Fruit fly (Drosophila melanogaster) whole organism, embryonic: Measurements from ENCODE around the gene CG6441.

Source experiments
- Antp ChIP-seq: fragments of 200-800 bp; sonication (Bioruptor generic); optimal IDR thresholded peaks from 3 replicates; lab custom pipeline; 2016; ENCODE audit warnings: missing biosample characterization, missing genetic modification characterization
- Asciz ChIP-seq: fragments of 200-800 bp; sonication (Bioruptor generic); optimal IDR thresholded peaks from 2 replicates; lab custom pipeline; 2017; ENCODE audit warnings: missing biosample characterization, mild to moderate bottlenecking, missing genetic modification characterization, missing genetic modification reagents
- Atf6 ChIP-seq: fragments of 200-800 bp; sonication (Bioruptor generic); IDR thresholded peaks from 2 replicates; pipeline ENCODE4 v1.3.6; 2022; ENCODE audit warnings: missing biosample characterization, missing genetic modification characterization
- B-H1 ChIP-seq: fragments of 200-800 bp; sonication (Bioruptor generic); IDR thresholded peaks from 3 replicates; pipeline ENCODE4 v1.3.6; 2022; ENCODE audit warnings: missing biosample characterization, missing genetic modification characterization
- B-H2 ChIP-seq: fragments of 200-800 bp; sonication (Bioruptor generic); optimal IDR thresholded peaks from 2 replicates; lab custom pipeline; 2018; ENCODE audit warnings: missing biosample characterization, mild to moderate bottlenecking, missing genetic modification characterization
- C15 ChIP-seq: fragments of 200-800 bp; sonication (Bioruptor generic); IDR thresholded peaks from 3 replicates; pipeline ENCODE4 v1.3.6; 2022; ENCODE audit warnings: missing biosample characterization, missing genetic modification characterization
- CG10267 ChIP-seq: fragments of 200-800 bp; sonication (Bioruptor generic); optimal IDR thresholded peaks from 2 replicates; lab custom pipeline; 2018; ENCODE audit warnings: missing biosample characterization, mild to moderate bottlenecking, missing genetic modification characterization, moderate library complexity
- CG10366 ChIP-seq: fragments of 200-800 bp; sonication (Bioruptor generic); IDR thresholded peaks from 2 replicates; pipeline ENCODE4 v1.3.6; 2022; ENCODE audit warnings: missing biosample characterization, missing genetic modification characterization
- CG15514 ChIP-seq: fragments of 200-800 bp; sonication (Bioruptor generic); optimal IDR thresholded peaks from 3 replicates; lab custom pipeline; 2017; ENCODE audit warnings: missing biosample characterization, missing genetic modification characterization, mild to moderate bottlenecking, moderate library complexity, missing genetic modification reagents
- CG15601 ChIP-seq: fragments of 200-800 bp; sonication (Bioruptor generic); optimal IDR thresholded peaks from 3 replicates; lab custom pipeline; 2019; ENCODE audit warnings: missing biosample characterization, mild to moderate bottlenecking, missing genetic modification characterization, moderate library complexity
- CG15696 ChIP-seq: fragments of 200-800 bp; sonication (Bioruptor generic); optimal IDR thresholded peaks from 2 replicates; lab custom pipeline; 2019; ENCODE audit warnings: missing biosample characterization, mild to moderate bottlenecking, missing genetic modification characterization, moderate library complexity
- CG1647 ChIP-seq: fragments of 200-800 bp; sonication (Bioruptor generic); optimal IDR thresholded peaks from 3 replicates; lab custom pipeline; 2016; ENCODE audit warnings: missing biosample characterization, missing genetic modification characterization
- CG17361 ChIP-seq: fragments of 200-800 bp; sonication (Bioruptor generic); IDR thresholded peaks from 3 replicates; pipeline ENCODE4 v1.3.6; 2022; ENCODE audit warnings: missing biosample characterization, missing genetic modification characterization
- CG18619 ChIP-seq: fragments of 200-800 bp; sonication (Bioruptor generic); optimal IDR thresholded peaks from 3 replicates; lab custom pipeline; 2017; ENCODE audit warnings: missing biosample characterization, mild to moderate bottlenecking, missing genetic modification characterization
- CG2678 ChIP-seq: fragments of 200-800 bp; sonication (Bioruptor generic); optimal IDR thresholded peaks from 3 replicates; lab custom pipeline; 2019; ENCODE audit warnings: missing biosample characterization, mild to moderate bottlenecking, missing genetic modification characterization, moderate library complexity
- CG2712 ChIP-seq: fragments of 200-800 bp; optimal IDR thresholded peaks from 3 replicates; lab custom pipeline; 2019; ENCODE audit warnings: missing biosample characterization, mild to moderate bottlenecking, missing genetic modification characterization, moderate library complexity
- CG34422 ChIP-seq: fragments of 200-800 bp; sonication (Bioruptor generic); IDR thresholded peaks from 3 replicates; pipeline ENCODE4 v1.3.6; 2022; ENCODE audit warnings: missing biosample characterization, missing genetic modification characterization
- CG3726 ChIP-seq: fragments of 200-800 bp; sonication (Bioruptor generic); IDR thresholded peaks from 3 replicates; pipeline ENCODE4, ENCODE4 v1.3.6; 2022; ENCODE audit warnings: missing biosample characterization, missing genetic modification characterization
- CG42726 ChIP-seq: fragments of 200-800 bp; sonication (Bioruptor generic); IDR thresholded peaks from 2 replicates; pipeline ENCODE4 v1.3.6; 2022; ENCODE audit warnings: missing biosample characterization, missing genetic modification characterization; ENCODE audit not compliant: partially characterized antibody
- CG4820 ChIP-seq: fragments of 200-800 bp; sonication (Bioruptor generic); optimal IDR thresholded peaks from 3 replicates; lab custom pipeline; 2016; ENCODE audit warnings: missing biosample characterization, missing genetic modification characterization
- CG5180 ChIP-seq: fragments of 200-800 bp; sonication (Bioruptor generic); optimal IDR thresholded peaks from 3 replicates; lab custom pipeline; 2017; ENCODE audit warnings: missing biosample characterization, missing genetic modification characterization, mild to moderate bottlenecking, moderate library complexity, missing genetic modification reagents
- CG8290 ChIP-seq, 3 experiments: fragments of 200-800 bp; sonication (Bioruptor generic); optimal IDR thresholded peaks; 2 replicates each; lab custom pipeline; 2016 to 2019; ENCODE audit warnings: missing biosample characterization in 3 of 3, missing genetic modification characterization in 3 of 3, mild to moderate bottlenecking in 2 of 3, moderate library complexity in 1 of 3
- CG8924 ChIP-seq: fragments of 200-800 bp; optimal IDR thresholded peaks from 3 replicates; lab custom pipeline; 2019; ENCODE audit warnings: missing biosample characterization, mild to moderate bottlenecking, missing genetic modification characterization, moderate library complexity
- CG9437 ChIP-seq: fragments of 200-800 bp; sonication (Bioruptor generic); optimal IDR thresholded peaks from 2 replicates; lab custom pipeline; 2018; ENCODE audit warnings: missing biosample characterization, mild to moderate bottlenecking, missing genetic modification characterization
- CHES-1-like ChIP-seq: fragments of 200-800 bp; sonication (Bioruptor generic); optimal IDR thresholded peaks from 2 replicates; lab custom pipeline; 2016; ENCODE audit warnings: missing biosample characterization, missing genetic modification characterization
- Dbx ChIP-seq: fragments of 200-800 bp; sonication (Bioruptor generic); IDR thresholded peaks from 3 replicates; pipeline ENCODE4 v1.3.6; 2022; ENCODE audit warnings: missing biosample characterization, missing genetic modification characterization
- E2f2 ChIP-seq: fragments of 200-800 bp; sonication (Bioruptor generic); IDR thresholded peaks from 2 replicates; pipeline ENCODE4 v1.3.6; 2022; ENCODE audit warnings: missing biosample characterization, missing genetic modification characterization
- Hmx ChIP-seq: fragments of 200-800 bp; sonication (Bioruptor generic); optimal IDR thresholded peaks from 2 replicates; lab custom pipeline; 2016; ENCODE audit warnings: missing biosample characterization, missing genetic modification characterization
- NK7.1 ChIP-seq: fragments of 200-800 bp; sonication (Bioruptor generic); optimal IDR thresholded peaks from 3 replicates; lab custom pipeline; 2016; ENCODE audit warnings: missing biosample characterization, missing genetic modification characterization
- Nf-YA ChIP-seq: fragments of 200-800 bp; sonication (Bioruptor generic); IDR thresholded peaks from 2 replicates; pipeline ENCODE4 v1.3.6; 2022; ENCODE audit warnings: missing biosample characterization, missing genetic modification characterization
- Opbp ChIP-seq: fragments of 200-800 bp; sonication (Bioruptor generic); IDR thresholded peaks from 3 replicates; pipeline ENCODE4 v1.3.6; 2022; ENCODE audit warnings: missing biosample characterization, missing genetic modification characterization; ENCODE audit not compliant: partially characterized antibody
- Rfx ChIP-seq: fragments of 200-800 bp; sonication (Bioruptor generic); IDR thresholded peaks from 2 replicates; pipeline ENCODE4 v1.3.6; 2022; ENCODE audit warnings: missing biosample characterization, missing genetic modification characterization
- Sin3A ChIP-seq: fragments of >200 bp; optimal IDR thresholded peaks from 2 replicates; lab custom pipeline; 2018
- Spps ChIP-seq: fragments of 200-800 bp; sonication (Bioruptor generic); optimal IDR thresholded peaks from 2 replicates; lab custom pipeline; 2018; ENCODE audit warnings: missing biosample characterization, mild to moderate bottlenecking, missing genetic modification characterization
- Sry-δ ChIP-seq: fragments of 200-800 bp; sonication (Bioruptor generic); optimal IDR thresholded peaks from 2 replicates; lab custom pipeline; 2016; ENCODE audit warnings: missing biosample characterization, missing genetic modification characterization
- Vsx1 ChIP-seq: fragments of 200-800 bp; sonication (Bioruptor generic); optimal IDR thresholded peaks from 2 replicates; lab custom pipeline; 2017; ENCODE audit warnings: missing biosample characterization, mild to moderate bottlenecking, missing genetic modification characterization, missing genetic modification reagents
- YL-1 ChIP-seq: fragments of 200-800 bp; sonication (Bioruptor generic); optimal IDR thresholded peaks from 3 replicates; lab custom pipeline; 2017; ENCODE audit warnings: missing biosample characterization, mild to moderate bottlenecking, missing genetic modification characterization
- az2 ChIP-seq: fragments of 200-800 bp; sonication (Bioruptor generic); optimal IDR thresholded peaks from 3 replicates; lab custom pipeline; 2016; ENCODE audit warnings: missing biosample characterization, missing genetic modification characterization
- gce ChIP-seq: fragments of 200-800 bp; sonication (Bioruptor generic); IDR thresholded peaks from 3 replicates; pipeline ENCODE4 v1.3.6; 2022; ENCODE audit warnings: missing biosample characterization, missing genetic modification characterization
- gt ChIP-seq: fragments of 200-800 bp; sonication (Bioruptor generic); IDR thresholded peaks from 2 replicates; pipeline ENCODE4 v1.3.6; 2022; ENCODE audit warnings: missing biosample characterization, missing genetic modification characterization
- ind ChIP-seq: fragments of 200-800 bp; sonication (Bioruptor generic); optimal IDR thresholded peaks from 3 replicates; lab custom pipeline; 2016; ENCODE audit warnings: missing biosample characterization, missing genetic modification characterization
- lilli ChIP-seq: fragments of 200-800 bp; sonication (Bioruptor generic); optimal IDR thresholded peaks from 3 replicates; lab custom pipeline; 2016; ENCODE audit warnings: missing biosample characterization, missing genetic modification characterization
- mirr ChIP-seq: fragments of 200-800 bp; sonication (Bioruptor generic); optimal IDR thresholded peaks from 3 replicates; lab custom pipeline; 2018; ENCODE audit warnings: missing biosample characterization, mild to moderate bottlenecking, missing genetic modification characterization
- nau ChIP-seq: fragments of 200-800 bp; sonication (Bioruptor generic); optimal IDR thresholded peaks from 3 replicates; lab custom pipeline; 2017; ENCODE audit warnings: missing biosample characterization, mild to moderate bottlenecking, missing genetic modification characterization, missing genetic modification reagents
- org-1 ChIP-seq: fragments of 200-800 bp; sonication (Bioruptor generic); optimal IDR thresholded peaks from 2 replicates; lab custom pipeline; 2017; ENCODE audit warnings: missing biosample characterization, missing genetic modification characterization
- p53 ChIP-seq: fragments of 200-800 bp; sonication (Bioruptor generic); optimal IDR thresholded peaks from 2 replicates; lab custom pipeline; 2016; ENCODE audit warnings: missing biosample characterization, missing genetic modification characterization
- pum ChIP-seq: fragments of 200-800 bp; sonication (Bioruptor generic); optimal IDR thresholded peaks from 2 replicates; lab custom pipeline; 2016; ENCODE audit warnings: missing biosample characterization, missing genetic modification characterization
- ssp ChIP-seq: fragments of 200-800 bp; sonication (Bioruptor generic); IDR thresholded peaks from 2 replicates; pipeline ENCODE4 v1.3.6; 2022; ENCODE audit warnings: missing biosample characterization, missing genetic modification characterization
- sug ChIP-seq: fragments of 200-800 bp; optimal IDR thresholded peaks from 2 replicates; lab custom pipeline; 2019; ENCODE audit warnings: missing biosample characterization, mild to moderate bottlenecking, missing genetic modification characterization, moderate library complexity
- tgo ChIP-seq: fragments of 200-800 bp; sonication (Bioruptor generic); IDR thresholded peaks from 3 replicates; pipeline ENCODE4 v1.3.6; 2022; ENCODE audit warnings: missing biosample characterization, missing genetic modification characterization

The CG6441 gene

dm6 chr2L:7426326-7427066 lies 48.0 kb upstream of the CG6441 start, which contains the start of gene muc (continued):
- TF ChIP-seq Sry-δ (GFP tag; lab: Kevin White, UChicago) (peak; percentile 70), sug (tag; lab: Kevin White, UChicago) (no peak), CG17361 (GFP tag; lab: Robert Waterston, UW) (peak; percentile 52; the same call in 2 of the 3 replicates), CG8924 (tag; lab: Kevin White, UChicago) (peak; percentile 41), Sin3A (lab: Kevin White, UChicago) (peak; percentile 86), lilli (GFP tag; lab: Kevin White, UChicago) (peak; percentile 59), CG8290 (GFP tag; optimal IDR thresholded peaks at IDR 0.05; lab: Kevin White, UChicago) (no peak), CG8290 (tag; optimal IDR thresholded peaks at IDR 0.05; lab: Kevin White, UChicago) (peak in 1 of 2 experiments; percentile 73), CG10267 (tag; lab: Kevin White, UChicago) (peak; percentile 39), NK7.1 (GFP tag; lab: Kevin White, UChicago) (no peak), CG2678 (tag; lab: Kevin White, UChicago) (peak; percentile 53), Atf6 (GFP tag; lab: Robert Waterston, UW) (0 out of 2 replicates have a peak, but pooled peaks have one; percentile 38), CG3726 (GFP tag; lab: Robert Waterston, UW) (no peak), YL-1 (GFP tag; lab: Kevin White, UChicago) (no peak), B-H2 (GFP tag; lab: Kevin White, UChicago) (peak; percentile 33), org-1 (GFP tag; lab: Kevin White, UChicago) (no peak), E2f2 (peak; percentile 60), CG15696 (tag; lab: Kevin White, UChicago) (peak; percentile 26), CG15601 (tag; lab: Kevin White, UChicago) (peak; percentile 33), CG42726 (GFP tag; lab: Robert Waterston, UW) (peak; percentile 60), CG5180 (GFP tag; lab: Kevin White, UChicago) (no peak), Vsx1 (GFP tag; lab: Kevin White, UChicago) (no peak), Hmx (GFP tag; lab: Kevin White, UChicago) (no peak), gt (no peak), Antp (GFP tag; lab: Kevin White, UChicago) (peak; percentile 46), nau (GFP tag; lab: Kevin White, UChicago) (no peak), tgo (peak; percentile 52), CG34422 (GFP tag; lab: Robert Waterston, UW) (peak; percentile 8; the same call in 1 of the 3 replicates), CG15514 (peak; percentile 42), mirr (no peak), C15 (GFP tag; lab: Robert Waterston, UW) (no peak), Nf-YA (GFP tag; lab: Robert Waterston, UW) (no peak), p53 (GFP tag; lab: Kevin White, UChicago) (no peak), Asciz (GFP tag; lab: Kevin White, UChicago) (no peak), az2 (peak; percentile 36), CG9437 (GFP tag; lab: Kevin White, UChicago) (peak; percentile 61), pum (peak; percentile 11), CG1647 (GFP tag; lab: Kevin White, UChicago) (no peak), Opbp (GFP tag; lab: Robert Waterston, UW) (peak; percentile 58; the same call in 1 of the 3 replicates), ind (GFP tag; lab: Kevin White, UChicago) (peak; percentile 17), Spps (tag; lab: Kevin White, UChicago) (no peak), CG2712 (tag; lab: Kevin White, UChicago) (peak; percentile 54), gce (GFP tag; lab: Robert Waterston, UW) (no peak), B-H1 (GFP tag; lab: Robert Waterston, UW) (no peak), CG10366 (peak; percentile 29; the same call in 1 of the 2 replicates), CHES-1-like (GFP tag; lab: Kevin White, UChicago) (no peak), Dbx (GFP tag; lab: Robert Waterston, UW) (no peak), CG18619 (peak; percentile 15), Rfx (peak; percentile 64), CG4820 (GFP tag; lab: Kevin White, UChicago) (peak; percentile 20), ssp (peak; percentile 98)
